Fruit fly (Drosophila melanogaster) whole organism, adult: ENCODE data around the gene Lamtor1.
A peak's percentile ranks its signal among the peaks of the same experiment; 100 is the strongest.

ENCODE experiments used
- CG11617 ChIP-seq: fragments of 200-800 bp; sonication (Bioruptor generic); optimal IDR thresholded peaks from 2 replicates; lab custom pipeline; 2017; ENCODE audit warnings: mild to moderate bottlenecking, missing biosample characterization, missing genetic modification reagents, missing genetic modification characterization
- CG12768 ChIP-seq: fragments of 200-800 bp; sonication (Bioruptor generic); optimal IDR thresholded peaks from 2 replicates; lab custom pipeline; 2017; ENCODE audit warnings: missing biosample characterization, missing genetic modification characterization, mild to moderate bottlenecking, moderate library complexity, missing genetic modification reagents
- CG14711 ChIP-seq: fragments of 200-800 bp; sonication (Bioruptor generic); optimal IDR thresholded peaks from 2 replicates; lab custom pipeline; 2018; ENCODE audit warnings: missing biosample characterization, mild to moderate bottlenecking, missing genetic modification characterization, moderate library complexity
- CG1620 ChIP-seq: fragments of 200-800 bp; sonication (Bioruptor generic); optimal IDR thresholded peaks from 2 replicates; lab custom pipeline; 2016; ENCODE audit warnings: missing biosample characterization, missing genetic modification characterization
- CG33017 ChIP-seq: fragments of 200-800 bp; sonication (Bioruptor generic); optimal IDR thresholded peaks from 2 replicates; lab custom pipeline; 2018; ENCODE audit warnings: missing biosample characterization, mild to moderate bottlenecking, missing genetic modification characterization, moderate library complexity
- CG5204 ChIP-seq: fragments of 200-800 bp; sonication (Bioruptor generic); optimal IDR thresholded peaks from 2 replicates; lab custom pipeline; 2016; ENCODE audit warnings: missing biosample characterization, missing genetic modification characterization
- CG7045 ChIP-seq: fragments of 200-800 bp; sonication (Bioruptor generic); optimal IDR thresholded peaks from 2 replicates; lab custom pipeline; 2017; ENCODE audit warnings: missing biosample characterization, mild to moderate bottlenecking, missing genetic modification characterization
- CG7101 ChIP-seq: fragments of 200-800 bp; sonication (Bioruptor generic); optimal IDR thresholded peaks from 2 replicates; lab custom pipeline; 2018; ENCODE audit warnings: missing biosample characterization, mild to moderate bottlenecking, missing genetic modification characterization, moderate library complexity
- Hr96 ChIP-seq: fragments of 200-800 bp; sonication (Bioruptor generic); optimal IDR thresholded peaks from 2 replicates; lab custom pipeline; 2016; ENCODE audit warnings: missing biosample characterization, missing genetic modification characterization
- cic ChIP-seq: fragments of 200-800 bp; sonication (Bioruptor generic); optimal IDR thresholded peaks from 2 replicates; lab custom pipeline; 2017; ENCODE audit warnings: missing biosample characterization, mild to moderate bottlenecking, missing genetic modification characterization, moderate library complexity
- cnc ChIP-seq, 2 experiments: fragments of >200 bp; optimal IDR thresholded peaks; 2 replicates each; lab custom pipeline; 2017
- kay ChIP-seq: fragments of 200-800 bp; sonication (Bioruptor generic); peaks from one replicate; lab custom pipeline; 2016; ENCODE audit warnings: missing biosample characterization, missing genetic modification characterization, borderline replicate concordance

DNA sequence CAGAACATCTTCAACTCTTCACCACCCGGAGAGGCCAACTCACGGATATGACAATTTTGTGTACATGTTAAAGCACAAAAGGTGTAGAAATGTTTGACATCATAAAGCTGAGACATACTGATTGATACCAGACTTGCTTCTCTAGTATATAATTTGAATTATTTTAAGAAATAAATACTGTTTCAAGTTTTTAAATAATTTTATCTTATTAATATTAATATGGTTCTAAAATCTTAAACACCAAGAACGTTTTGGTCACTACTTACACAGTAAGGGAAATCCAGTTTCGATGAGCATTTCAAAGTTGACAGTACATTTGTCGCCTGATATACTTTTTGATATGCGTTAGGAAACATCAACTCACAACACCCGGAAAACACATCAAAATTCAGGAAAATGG is 43.1 kb downstream of the Lamtor1 start, which contains the start of the genes hale and schuy:
- TF ChIP-seq cnc (optimal IDR thresholded peaks at IDR 0.05; lab: Kevin White, UChicago) = no peak
- TF ChIP-seq CG14711 = no peak
- TF ChIP-seq kay (GFP tag; lab: Kevin White, UChicago) = peak; percentile 6
- TF ChIP-seq CG7045 (GFP tag; lab: Kevin White, UChicago) = no peak
- no peak for TF ChIP-seq CG1620 (GFP tag; lab: Kevin White, UChicago)
- no peak for TF ChIP-seq CG11617
- TF ChIP-seq CG5204 (GFP tag; lab: Kevin White, UChicago) = no peak
- TF ChIP-seq CG33017 = no peak
- TF ChIP-seq CG12768 (GFP tag; lab: Kevin White, UChicago) = no peak
- no peak for TF ChIP-seq cic (GFP tag; lab: Kevin White, UChicago)
- TF ChIP-seq Hr96 (GFP tag; lab: Kevin White, UChicago) = no peak
- no peak for TF ChIP-seq CG7101
